Fruit fly (Drosophila melanogaster): Measurements from ENCODE around the gene CG2233.

Gene CG2233

DNA sequence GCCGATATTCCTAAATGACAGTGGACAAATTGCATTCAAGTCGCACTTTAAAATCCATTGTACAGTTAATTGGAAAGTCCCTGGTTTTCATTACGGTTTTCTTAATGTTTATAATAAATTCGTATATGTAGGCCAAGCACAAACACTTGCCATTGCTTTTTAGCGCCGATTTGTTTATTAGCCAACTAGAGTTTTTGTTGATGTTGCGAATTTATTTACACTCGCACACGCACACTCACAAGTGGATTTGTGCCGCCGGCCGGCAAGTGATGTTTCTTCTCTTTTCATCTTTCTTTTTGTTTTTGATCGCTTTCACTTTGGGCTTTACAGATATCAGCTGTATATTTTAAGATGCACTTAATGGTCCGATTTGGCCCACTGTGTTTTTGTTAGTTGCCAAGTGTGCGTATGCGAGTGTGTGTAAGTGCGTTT is 20.0 kb upstream of the CG2233 start (continued):
- TF ChIP-seq CG3407 (GFP tag; optimal IDR thresholded peaks at IDR 0.05) (peak; percentile 55), CG12659 (GFP tag; optimal IDR thresholded peaks at IDR 0.05) (peak; percentile 79), bigmax (GFP tag; optimal IDR thresholded peaks at IDR 0.05) (no peak), CG17912 (GFP tag; optimal IDR thresholded peaks at IDR 0.05) (no peak), CG1602 (GFP tag; optimal IDR thresholded peaks at IDR 0.05) (peak; percentile 54), Atf6 (GFP tag; IDR thresholded peaks at IDR 0.05) (0 out of 2 replicates have a peak, but pooled peaks have one; percentile 46), CG8290 (GFP tag; optimal IDR thresholded peaks at IDR 0.05) (peak; percentile 40), CG8290 (tag; optimal IDR thresholded peaks at IDR 0.05) (no peak), gt (GFP tag; IDR thresholded peaks at IDR 0.05) (no peak), en (GFP tag; optimal IDR thresholded peaks at IDR 0.05) (peak; percentile 63), esg (GFP tag; conservative IDR thresholded peaks at IDR 0.05) (peak; percentile 62), pfk (GFP tag; optimal IDR thresholded peaks at IDR 0.05) (no peak), vvl (GFP tag; IDR thresholded peaks at IDR 0.05) (peak; percentile 11; the same call in 1 of the 2 replicates), luna (GFP tag; optimal IDR thresholded peaks at IDR 0.05) (no peak), Taf1 (GFP tag; IDR thresholded peaks at IDR 0.05) (no peak), sens (GFP tag) (peak; percentile 93), zf30C (GFP tag; optimal IDR thresholded peaks at IDR 0.05) (no peak), Dbx (GFP tag; IDR thresholded peaks at IDR 0.05) (no peak; the same call in 2 of the 3 replicates), CG13287 (GFP tag; IDR thresholded peaks at IDR 0.05; ENCODE audit: partially characterized antibody) (no peak), CG30403 (GFP tag; optimal IDR thresholded peaks at IDR 0.05) (peak; percentile 84), pita (GFP tag; optimal IDR thresholded peaks at IDR 0.05) (no peak), CG11398 (GFP tag; optimal IDR thresholded peaks at IDR 0.05) (peak; percentile 45), B-H2 (GFP tag; optimal IDR thresholded peaks at IDR 0.05) (no peak), Rx (GFP tag; IDR thresholded peaks at IDR 0.05) (peak; percentile 50), Jarid2 (GFP tag; optimal IDR thresholded peaks at IDR 0.05) (no peak), Mad (GFP tag; optimal IDR thresholded peaks at IDR 0.05) (peak; percentile 60), shn (GFP tag; optimal IDR thresholded peaks at IDR 0.05) (peak; percentile 86), CG11504 (tag; optimal IDR thresholded peaks at IDR 0.05) (peak; percentile 86), Blimp-1 (GFP tag; optimal IDR thresholded peaks at IDR 0.05) (peak; percentile 55), HLHmδ (GFP tag; optimal IDR thresholded peaks at IDR 0.05) (no peak), Abd-B (GFP tag; optimal IDR thresholded peaks at IDR 0.05) (peak; percentile 77), ase (GFP tag; IDR thresholded peaks at IDR 0.05) (no peak), sna (GFP tag; IDR thresholded peaks at IDR 0.05; ENCODE audit: partially characterized antibody) (no peak), CG6689 (GFP tag; IDR thresholded peaks at IDR 0.05) (peak; percentile 67), CG34224 (GFP tag; IDR thresholded peaks at IDR 0.05; ENCODE audit: partially characterized antibody) (no peak), ci (GFP tag; IDR thresholded peaks at IDR 0.05) (peak; percentile 41; the same call in 1 of the 3 replicates), HLH54F (GFP tag; optimal IDR thresholded peaks at IDR 0.05) (peak; percentile 84), knrl (GFP tag; IDR thresholded peaks at IDR 0.05; ENCODE audit: partially characterized antibody) (no peak), CG2712 (tag; optimal IDR thresholded peaks at IDR 0.05) (peak; percentile 78), CG12299 (tag; optimal IDR thresholded peaks at IDR 0.05) (no peak), Poxn (GFP tag; IDR thresholded peaks at IDR 0.05) (no peak), Sry-β (GFP tag; optimal IDR thresholded peaks at IDR 0.05) (peak; percentile 25), dimm (GFP tag; IDR thresholded peaks at IDR 0.05) (no peak), phol (tag; optimal IDR thresholded peaks at IDR 0.05) (peak; percentile 71), gcm2 (GFP tag; optimal IDR thresholded peaks at IDR 0.05) (no peak), Chrac-16 (GFP tag; optimal IDR thresholded peaks at IDR 0.05) (peak; percentile 45), CG5245 (GFP tag; optimal IDR thresholded peaks at IDR 0.05) (peak; percentile 16), Scr (GFP tag; IDR thresholded peaks at IDR 0.05; ENCODE audit: partially characterized antibody) (no peak), Lpt (GFP tag; optimal IDR thresholded peaks at IDR 0.05) (no peak), CG15011 (GFP tag; optimal IDR thresholded peaks at IDR 0.05) (peak; percentile 70), CG8281 (tag; optimal IDR thresholded peaks at IDR 0.05) (peak; percentile 53)

Measured in whole organism, embryonic.